Fruit fly (Drosophila melanogaster): ENCODE measurements around the gene CG14022.

DNA sequence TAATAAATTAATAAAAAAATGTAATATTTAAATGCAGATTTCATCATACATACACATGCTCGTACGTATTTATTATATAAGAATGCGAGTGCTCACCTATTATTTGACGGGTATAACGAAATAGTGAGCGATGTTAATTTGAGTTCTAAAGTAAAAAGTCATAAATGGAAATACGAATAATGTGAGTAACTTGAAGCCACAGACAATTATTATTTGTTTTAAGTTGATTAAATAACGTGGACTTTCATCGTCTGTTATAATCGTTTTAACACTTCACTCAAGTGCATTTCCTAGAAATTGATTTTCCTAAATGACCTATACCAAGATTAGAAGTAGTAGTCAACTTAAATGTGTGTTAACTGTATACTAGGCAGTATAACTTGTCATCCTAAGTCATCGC, 26.4 kb downstream of the CG14022 start:
- TF ChIP-seq br (GFP tag; optimal IDR thresholded peaks at IDR 0.05) (no peak), h (GFP tag; optimal IDR thresholded peaks at IDR 0.05) (no peak), fru (GFP tag; optimal IDR thresholded peaks at IDR 0.05) (no peak), CG32264 (GFP tag; optimal IDR thresholded peaks at IDR 0.05) (no peak), pan (optimal IDR thresholded peaks at IDR 0.05) (no peak), Myc (optimal IDR thresholded peaks at IDR 0.05) (no peak), brk (GFP tag; optimal IDR thresholded peaks at IDR 0.05) (no peak), woc (GFP tag; optimal IDR thresholded peaks at IDR 0.05) (no peak)
